Fruit fly (Drosophila melanogaster) whole organism, embryonic: ENCODE results near the gene OtopLc.

Experiments
- Atf-2 ChIP-seq: fragments of 200-800 bp; sonication (Bioruptor generic); optimal IDR thresholded peaks from 2 replicates; lab custom pipeline; 2016; ENCODE audit warnings: missing biosample characterization, missing genetic modification characterization
- Blimp-1 ChIP-seq: fragments of 200-800 bp; sonication (Bioruptor generic); optimal IDR thresholded peaks from 3 replicates; lab custom pipeline; 2018; ENCODE audit warnings: missing biosample characterization, missing genetic modification characterization, mild to moderate bottlenecking, moderate library complexity, missing genetic modification reagents
- CG11093 ChIP-seq: fragments of 200-800 bp; sonication (Bioruptor generic); IDR thresholded peaks from 3 replicates; pipeline ENCODE4 v1.3.6; 2022; ENCODE audit warnings: missing biosample characterization, missing genetic modification characterization
- CG12659 ChIP-seq: fragments of 200-800 bp; sonication (Bioruptor generic); optimal IDR thresholded peaks from 3 replicates; lab custom pipeline; 2017; ENCODE audit warnings: mild to moderate bottlenecking, missing biosample characterization, missing genetic modification reagents, missing genetic modification characterization
- CG14667 ChIP-seq: fragments of 200-800 bp; sonication (Bioruptor generic); IDR thresholded peaks from 2 replicates; pipeline ENCODE4 v1.3.6; 2022; ENCODE audit warnings: missing biosample characterization, missing genetic modification characterization
- CG16815 ChIP-seq: fragments of 200-800 bp; sonication (Bioruptor generic); optimal IDR thresholded peaks from 3 replicates; lab custom pipeline; 2017; ENCODE audit warnings: missing biosample characterization, mild to moderate bottlenecking, missing genetic modification characterization
- CG16863 ChIP-seq: fragments of 200-800 bp; sonication (Bioruptor generic); optimal IDR thresholded peaks from 3 replicates; lab custom pipeline; 2016; ENCODE audit warnings: missing biosample characterization, missing genetic modification characterization
- CG1832 ChIP-seq: fragments of 200-800 bp; sonication (Bioruptor generic); optimal IDR thresholded peaks from 2 replicates; lab custom pipeline; 2017; ENCODE audit warnings: missing biosample characterization, mild to moderate bottlenecking, missing genetic modification characterization, inconsistent platforms
- CG31441 ChIP-seq: fragments of 200-800 bp; sonication (Bioruptor generic); IDR thresholded peaks from 2 replicates; pipeline ENCODE4 v1.3.6; 2022; ENCODE audit warnings: missing biosample characterization, missing genetic modification characterization
- CG3163 ChIP-seq: fragments of 200-800 bp; sonication (Bioruptor generic); optimal IDR thresholded peaks from 3 replicates; lab custom pipeline; 2016; ENCODE audit warnings: missing biosample characterization, missing genetic modification characterization
- CG32767 ChIP-seq: fragments of 200-800 bp; sonication (Bioruptor generic); IDR thresholded peaks from 2 replicates; pipeline ENCODE4 v1.3.6; 2022; ENCODE audit warnings: missing biosample characterization, missing genetic modification characterization
- CG33557 ChIP-seq: fragments of 200-800 bp; sonication (Bioruptor generic); optimal IDR thresholded peaks from 2 replicates; lab custom pipeline; 2019; ENCODE audit warnings: missing biosample characterization, mild to moderate bottlenecking, missing genetic modification characterization, moderate library complexity
- CG4617 ChIP-seq: fragments of 200-800 bp; sonication (Bioruptor generic); optimal IDR thresholded peaks from 3 replicates; lab custom pipeline; 2016; ENCODE audit warnings: missing biosample characterization, missing genetic modification characterization, borderline replicate concordance
- CG4707 ChIP-seq: fragments of 200-800 bp; sonication (Bioruptor generic); optimal IDR thresholded peaks from 2 replicates; lab custom pipeline; 2018; ENCODE audit warnings: missing biosample characterization, mild to moderate bottlenecking, missing genetic modification characterization, moderate library complexity
- CG6689 ChIP-seq: fragments of 200-800 bp; sonication (Bioruptor generic); IDR thresholded peaks from 2 replicates; pipeline ENCODE4 v1.3.6; 2022; ENCODE audit warnings: missing biosample characterization, missing genetic modification characterization
- CG6765 ChIP-seq: fragments of 200-800 bp; sonication (Bioruptor generic); optimal IDR thresholded peaks from 3 replicates; lab custom pipeline; 2017; ENCODE audit warnings: missing biosample characterization, mild to moderate bottlenecking, missing genetic modification characterization
- CG7556 ChIP-seq: fragments of 200-800 bp; sonication (Bioruptor generic); optimal IDR thresholded peaks from 2 replicates; lab custom pipeline; 2017; ENCODE audit warnings: missing biosample characterization, mild to moderate bottlenecking, missing genetic modification characterization
- CG8388 ChIP-seq: fragments of 200-800 bp; sonication (Bioruptor generic); optimal IDR thresholded peaks from 2 replicates; lab custom pipeline; 2019; ENCODE audit warnings: missing biosample characterization, mild to moderate bottlenecking, missing genetic modification characterization, moderate library complexity
- CG9609 ChIP-seq: fragments of 200-800 bp; sonication (Bioruptor generic); optimal IDR thresholded peaks from 3 replicates; lab custom pipeline; 2016; ENCODE audit warnings: missing biosample characterization, missing genetic modification characterization
- Dp ChIP-seq: fragments of 200-800 bp; sonication (Bioruptor generic); optimal IDR thresholded peaks from 2 replicates; lab custom pipeline; 2018; ENCODE audit warnings: missing biosample characterization, mild to moderate bottlenecking, missing genetic modification characterization, moderate library complexity
- Fer1 ChIP-seq: fragments of 200-800 bp; sonication (Bioruptor generic); optimal IDR thresholded peaks from 2 replicates; lab custom pipeline; 2017; ENCODE audit warnings: missing biosample characterization, mild to moderate bottlenecking, missing genetic modification characterization
- Hr39 ChIP-seq: fragments of >200 bp; optimal IDR thresholded peaks from 2 replicates; lab custom pipeline; 2017
- Hr78 ChIP-seq, 2 experiments: fragments of 200-800 bp in 1 of 2; fragments of >200 bp in 1 of 2; sonication (Bioruptor generic) in 1 of 2; optimal IDR thresholded peaks; 2 replicates each; lab custom pipeline; 2017 to 2019; ENCODE audit warnings: missing biosample characterization in 2 of 2, missing genetic modification characterization in 2 of 2, mild to moderate bottlenecking in 1 of 2, moderate library complexity in 1 of 2
- Hsf ChIP-seq: fragments of 200-800 bp; sonication (Bioruptor generic); optimal IDR thresholded peaks from 3 replicates; lab custom pipeline; 2016; ENCODE audit warnings: missing biosample characterization, missing genetic modification characterization
- MESR4 ChIP-seq: fragments of 200-800 bp; sonication (Bioruptor generic); optimal IDR thresholded peaks from 2 replicates; lab custom pipeline; 2018; ENCODE audit warnings: missing biosample characterization, mild to moderate bottlenecking, missing genetic modification characterization, moderate library complexity
- Myb ChIP-seq: fragments of 200-800 bp; sonication (Bioruptor generic); optimal IDR thresholded peaks from 2 replicates; lab custom pipeline; 2016; ENCODE audit warnings: missing biosample characterization, missing genetic modification characterization
- NK7.1 ChIP-seq: fragments of 200-800 bp; sonication (Bioruptor generic); optimal IDR thresholded peaks from 3 replicates; lab custom pipeline; 2016; ENCODE audit warnings: missing biosample characterization, missing genetic modification characterization
- Ravus ChIP-seq: fragments of 200-800 bp; sonication (Bioruptor generic); IDR thresholded peaks from 2 replicates; pipeline ENCODE4 v1.3.6; 2022; ENCODE audit warnings: missing biosample characterization, missing genetic modification characterization
- Spps ChIP-seq: fragments of 200-800 bp; sonication (Bioruptor generic); optimal IDR thresholded peaks from 2 replicates; lab custom pipeline; 2018; ENCODE audit warnings: missing biosample characterization, mild to moderate bottlenecking, missing genetic modification characterization
- Trl ChIP-seq, 3 experiments: fragments of >200 bp in 2 of 3; fragments of 200-800 bp in 1 of 3; sonication (Bioruptor generic) in 1 of 3; optimal IDR thresholded peaks; 2 replicates in 1 of 3; 3 replicates in 2 of 3; lab custom pipeline; 2016 to 2017; ENCODE audit warnings: missing biosample characterization in 1 of 3, missing genetic modification characterization in 1 of 3
- ac ChIP-seq: fragments of 200-800 bp; sonication (Bioruptor generic); optimal IDR thresholded peaks from 3 replicates; lab custom pipeline; 2017; ENCODE audit warnings: missing biosample characterization, mild to moderate bottlenecking, missing genetic modification characterization
- cwo ChIP-seq: fragments of 200-800 bp; sonication (Bioruptor generic); optimal IDR thresholded peaks from 3 replicates; lab custom pipeline; 2017; ENCODE audit warnings: missing biosample characterization, missing genetic modification characterization, mild to moderate bottlenecking, moderate library complexity, missing genetic modification reagents
- en ChIP-seq: fragments of 200-800 bp; sonication (Bioruptor generic); optimal IDR thresholded peaks from 2 replicates; lab custom pipeline; 2016; ENCODE audit warnings: missing biosample characterization, missing genetic modification characterization
- fd102C ChIP-seq: fragments of 200-800 bp; sonication (Bioruptor generic); optimal IDR thresholded peaks from 2 replicates; lab custom pipeline; 2018; ENCODE audit warnings: missing biosample characterization, mild to moderate bottlenecking, missing genetic modification characterization, moderate library complexity
- gsb ChIP-seq: fragments of 200-800 bp; sonication (Bioruptor generic); IDR thresholded peaks from 2 replicates; pipeline ENCODE4 v1.3.6; 2022; ENCODE audit warnings: missing biosample characterization, missing genetic modification characterization
- gt ChIP-seq: fragments of 200-800 bp; sonication (Bioruptor generic); IDR thresholded peaks from 2 replicates; pipeline ENCODE4 v1.3.6; 2022; ENCODE audit warnings: missing biosample characterization, missing genetic modification characterization
- ind ChIP-seq: fragments of 200-800 bp; sonication (Bioruptor generic); optimal IDR thresholded peaks from 3 replicates; lab custom pipeline; 2016; ENCODE audit warnings: missing biosample characterization, missing genetic modification characterization
- ken ChIP-seq: fragments of 200-800 bp; sonication (Bioruptor generic); IDR thresholded peaks from 3 replicates; pipeline ENCODE4 v1.3.6; 2022; ENCODE audit warnings: missing biosample characterization, missing genetic modification characterization
- knrl ChIP-seq: fragments of 200-800 bp; sonication (Bioruptor generic); IDR thresholded peaks from 3 replicates; pipeline ENCODE4 v1.3.6; 2022; ENCODE audit warnings: missing biosample characterization, missing genetic modification characterization; ENCODE audit not compliant: partially characterized antibody
- lola ChIP-seq, 3 experiments: fragments of >200 bp in 2 of 3; fragments of 200-800 bp in 1 of 3; sonication (Bioruptor generic) in 1 of 3; optimal IDR thresholded peaks; 2 replicates each; lab custom pipeline; 2017 to 2019; ENCODE audit warnings: missing biosample characterization in 3 of 3, missing genetic modification characterization in 3 of 3, mild to moderate bottlenecking in 1 of 3, moderate library complexity in 1 of 3
- mam ChIP-seq: fragments of 200-800 bp; sonication (Bioruptor generic); optimal IDR thresholded peaks from 3 replicates; lab custom pipeline; 2016; ENCODE audit warnings: missing biosample characterization, missing genetic modification characterization
- pb ChIP-seq: fragments of 200-800 bp; sonication (Bioruptor generic); optimal IDR thresholded peaks from 3 replicates; lab custom pipeline; 2016; ENCODE audit warnings: missing biosample characterization, missing genetic modification characterization
- pho ChIP-seq: fragments of 200-800 bp; sonication (Bioruptor generic); optimal IDR thresholded peaks from 2 replicates; lab custom pipeline; 2016; ENCODE audit warnings: missing biosample characterization, missing genetic modification characterization
- pita ChIP-seq: fragments of 200-800 bp; sonication (Bioruptor generic); optimal IDR thresholded peaks from 2 replicates; lab custom pipeline; 2017; ENCODE audit warnings: missing biosample characterization, mild to moderate bottlenecking, missing genetic modification characterization
- pzg ChIP-seq: fragments of 200-800 bp; sonication (Bioruptor generic); optimal IDR thresholded peaks from 3 replicates; lab custom pipeline; 2018; ENCODE audit warnings: missing biosample characterization, mild to moderate bottlenecking, missing genetic modification characterization, moderate library complexity
- ranshi ChIP-seq: fragments of 200-800 bp; sonication (Bioruptor generic); IDR thresholded peaks from 2 replicates; pipeline ENCODE4 v1.3.6; 2022; ENCODE audit warnings: missing biosample characterization, missing genetic modification characterization
- tio ChIP-seq: fragments of 200-800 bp; sonication (Bioruptor generic); optimal IDR thresholded peaks from 2 replicates; lab custom pipeline; 2017; ENCODE audit warnings: missing biosample characterization, missing genetic modification characterization, inconsistent platforms
- trem ChIP-seq: fragments of 200-800 bp; optimal IDR thresholded peaks from 3 replicates; lab custom pipeline; 2019; ENCODE audit warnings: missing biosample characterization, mild to moderate bottlenecking, missing genetic modification characterization, moderate library complexity

Gene OtopLc

dm6 chrX:5679079-5679932 is 16.6 kb upstream of the OtopLc start (continued):
- TF ChIP-seq CG3163 (GFP tag; lab: Kevin White, UChicago) (no peak), lola (GFP tag; optimal IDR thresholded peaks at IDR 0.05; lab: Kevin White, UChicago) (peak in 1 of 3 experiments; percentile 72), MESR4 (GFP tag; lab: Kevin White, UChicago) (no peak), Trl (optimal IDR thresholded peaks at IDR 0.05; lab: Kevin White, UChicago) (no peak), Trl (GFP tag; optimal IDR thresholded peaks at IDR 0.05; lab: Kevin White, UChicago) (peak; percentile 29), CG33557 (GFP tag; lab: Kevin White, UChicago) (peak; percentile 24), ranshi (GFP tag; lab: Robert Waterston, UW) (no peak), ken (GFP tag; lab: Robert Waterston, UW) (no peak), pita (GFP tag; lab: Kevin White, UChicago) (no peak), CG8388 (peak; percentile 62), Hsf (peak; percentile 35), en (GFP tag; lab: Kevin White, UChicago) (no peak), NK7.1 (GFP tag; lab: Kevin White, UChicago) (no peak), fd102C (GFP tag; lab: Kevin White, UChicago) (no peak), gsb (GFP tag; lab: Robert Waterston, UW) (no peak), CG9609 (GFP tag; lab: Kevin White, UChicago) (peak; percentile 41), CG31441 (no peak; the same call in 1 of the 2 replicates), trem (tag; lab: Kevin White, UChicago) (peak; percentile 48), CG16863 (peak; percentile 44), Myb (GFP tag; lab: Kevin White, UChicago) (no peak), Atf-2 (GFP tag; lab: Kevin White, UChicago) (peak; percentile 35), knrl (GFP tag; lab: Robert Waterston, UW) (no peak), CG4707 (GFP tag; lab: Kevin White, UChicago) (no peak), Spps (tag; lab: Kevin White, UChicago) (peak; percentile 61), Ravus (no peak), CG7556 (GFP tag; lab: Kevin White, UChicago) (no peak), CG6689 (GFP tag; lab: Robert Waterston, UW) (peak; percentile 48; the same call in 1 of the 2 replicates), pho (GFP tag; lab: Kevin White, UChicago) (no peak), cwo (no peak), Fer1 (GFP tag; lab: Kevin White, UChicago) (no peak), CG12659 (GFP tag; lab: Kevin White, UChicago) (peak; percentile 38), CG32767 (no peak), pb (GFP tag; lab: Kevin White, UChicago) (no peak), Hr39 (lab: Kevin White, UChicago) (no peak), CG16815 (GFP tag; lab: Kevin White, UChicago) (peak; percentile 35), mam (peak; percentile 26), CG14667 (GFP tag; lab: Robert Waterston, UW) (no peak), pzg (GFP tag; lab: Kevin White, UChicago) (no peak), CG6765 (no peak), ind (GFP tag; lab: Kevin White, UChicago) (peak; percentile 22), Hr78 (GFP tag; optimal IDR thresholded peaks at IDR 0.05; lab: Kevin White, UChicago) (no peak), gt (GFP tag; lab: Robert Waterston, UW) (no peak), CG11093 (GFP tag; lab: Robert Waterston, UW) (0 out of 3 replicates have a peak, but pooled peaks have one; percentile 52), Dp (GFP tag; lab: Kevin White, UChicago) (no peak), CG4617 (GFP tag; lab: Kevin White, UChicago) (no peak), ac (GFP tag; lab: Kevin White, UChicago) (no peak), CG1832 (GFP tag; lab: Kevin White, UChicago) (no peak), tio (GFP tag; lab: Kevin White, UChicago) (no peak), Blimp-1 (GFP tag; lab: Kevin White, UChicago) (peak; percentile 61)
